Fruit fly (Drosophila melanogaster) whole organism, embryonic: ENCODE measurements around the gene Lamtor4.
A peak's percentile ranks its signal among the peaks of the same experiment; 100 is the strongest.

Experiments used
- B-H2 ChIP-seq: fragments of 200-800 bp; sonication (Bioruptor generic); optimal IDR thresholded peaks from 2 replicates; lab custom pipeline; 2018; ENCODE audit warnings: missing biosample characterization, mild to moderate bottlenecking, missing genetic modification characterization
- CG11247 ChIP-seq: fragments of 200-800 bp; sonication (Bioruptor generic); IDR thresholded peaks from 2 replicates; pipeline ENCODE4 v1.3.6; 2022; ENCODE audit warnings: missing biosample characterization, missing genetic modification characterization
- CG12769 ChIP-seq: fragments of 200-800 bp; sonication (Bioruptor generic); optimal IDR thresholded peaks from 2 replicates; lab custom pipeline; 2019; ENCODE audit warnings: missing biosample characterization, mild to moderate bottlenecking, missing genetic modification characterization, moderate library complexity
- CG14441 ChIP-seq: fragments of 200-800 bp; sonication (Bioruptor generic); IDR thresholded peaks from 2 replicates; pipeline ENCODE4 v1.3.6; 2022; ENCODE audit warnings: missing biosample characterization, missing genetic modification characterization
- CG14965 ChIP-seq: fragments of 200-800 bp; sonication (Bioruptor generic); optimal IDR thresholded peaks from 2 replicates; lab custom pipeline; 2016; ENCODE audit warnings: missing biosample characterization, missing genetic modification characterization, borderline replicate concordance
- CG15479 ChIP-seq: fragments of 200-800 bp; sonication (Bioruptor generic); optimal IDR thresholded peaks from 3 replicates; lab custom pipeline; 2019; ENCODE audit warnings: missing biosample characterization, mild to moderate bottlenecking, missing genetic modification characterization, moderate library complexity
- CG15696 ChIP-seq: fragments of 200-800 bp; sonication (Bioruptor generic); optimal IDR thresholded peaks from 2 replicates; lab custom pipeline; 2019; ENCODE audit warnings: missing biosample characterization, mild to moderate bottlenecking, missing genetic modification characterization, moderate library complexity
- CG17612 ChIP-seq: fragments of 200-800 bp; sonication (Bioruptor generic); IDR thresholded peaks from 2 replicates; pipeline ENCODE4 v1.3.6; 2022; ENCODE audit warnings: missing biosample characterization, missing genetic modification characterization
- CG31365 ChIP-seq: fragments of 200-800 bp; sonication (Bioruptor generic); optimal IDR thresholded peaks from 2 replicates; lab custom pipeline; 2018; ENCODE audit warnings: missing biosample characterization, mild to moderate bottlenecking, missing genetic modification characterization
- CG33557 ChIP-seq: fragments of 200-800 bp; sonication (Bioruptor generic); optimal IDR thresholded peaks from 2 replicates; lab custom pipeline; 2019; ENCODE audit warnings: missing biosample characterization, mild to moderate bottlenecking, missing genetic modification characterization, moderate library complexity
- CG4820 ChIP-seq: fragments of 200-800 bp; sonication (Bioruptor generic); optimal IDR thresholded peaks from 3 replicates; lab custom pipeline; 2016; ENCODE audit warnings: missing biosample characterization, missing genetic modification characterization
- CG6175 ChIP-seq: fragments of 200-800 bp; sonication (Bioruptor generic); IDR thresholded peaks from 3 replicates; pipeline ENCODE4 v1.3.6; 2022; ENCODE audit warnings: missing biosample characterization, missing genetic modification characterization
- CG6254 ChIP-seq: fragments of 200-800 bp; sonication (Bioruptor generic); optimal IDR thresholded peaks from 3 replicates; lab custom pipeline; 2017; ENCODE audit warnings: mild to moderate bottlenecking, missing biosample characterization, missing genetic modification reagents, missing genetic modification characterization
- CG7745 ChIP-seq: fragments of 200-800 bp; sonication (Bioruptor generic); optimal IDR thresholded peaks from 2 replicates; lab custom pipeline; 2018; ENCODE audit warnings: missing biosample characterization, mild to moderate bottlenecking, missing genetic modification characterization, moderate library complexity
- CG8290 ChIP-seq, 3 experiments: fragments of 200-800 bp; sonication (Bioruptor generic); optimal IDR thresholded peaks; 2 replicates each; lab custom pipeline; 2016 to 2019; ENCODE audit warnings: missing biosample characterization in 3 of 3, missing genetic modification characterization in 3 of 3, mild to moderate bottlenecking in 2 of 3, moderate library complexity in 1 of 3
- CG8388 ChIP-seq: fragments of 200-800 bp; sonication (Bioruptor generic); optimal IDR thresholded peaks from 2 replicates; lab custom pipeline; 2019; ENCODE audit warnings: missing biosample characterization, mild to moderate bottlenecking, missing genetic modification characterization, moderate library complexity
- CG9215 ChIP-seq: fragments of 200-800 bp; sonication (Bioruptor generic); IDR thresholded peaks from 2 replicates; pipeline ENCODE4 v1.3.6; 2022; ENCODE audit warnings: missing biosample characterization, missing genetic modification characterization
- CG9609 ChIP-seq: fragments of 200-800 bp; sonication (Bioruptor generic); optimal IDR thresholded peaks from 3 replicates; lab custom pipeline; 2016; ENCODE audit warnings: missing biosample characterization, missing genetic modification characterization
- Dip2 ChIP-seq: fragments of 200-800 bp; sonication (Bioruptor generic); IDR thresholded peaks from 2 replicates; pipeline ENCODE4 v1.3.6; 2022; ENCODE audit warnings: missing biosample characterization, missing genetic modification characterization
- Dll ChIP-seq: fragments of 200-800 bp; sonication (Bioruptor generic); IDR thresholded peaks from 4 replicates; pipeline ENCODE4 v1.3.6; 2022; ENCODE audit warnings: missing biosample characterization, missing genetic modification characterization; ENCODE audit not compliant: partially characterized antibody
- Doc2 ChIP-seq: fragments of 200-800 bp; sonication (Bioruptor generic); IDR thresholded peaks from 2 replicates; pipeline ENCODE4 v1.3.6; 2022; ENCODE audit warnings: missing biosample characterization, missing genetic modification characterization
- Fer2 ChIP-seq: fragments of 200-800 bp; sonication (Bioruptor generic); optimal IDR thresholded peaks from 2 replicates; lab custom pipeline; 2018; ENCODE audit warnings: missing biosample characterization, mild to moderate bottlenecking, missing genetic modification characterization, moderate library complexity
- Gsc ChIP-seq: fragments of 200-800 bp; sonication (Bioruptor generic); IDR thresholded peaks from 2 replicates; pipeline ENCODE4 v1.3.6; 2022; ENCODE audit warnings: missing biosample characterization, missing genetic modification characterization
- HmgD ChIP-seq: fragments of 200-800 bp; sonication (Bioruptor generic); optimal IDR thresholded peaks from 3 replicates; lab custom pipeline; 2016; ENCODE audit warnings: missing biosample characterization, missing genetic modification characterization
- Lpt ChIP-seq: fragments of >200 bp; optimal IDR thresholded peaks from 2 replicates; lab custom pipeline; 2018; ENCODE audit warnings: missing biosample characterization, missing genetic modification characterization
- Mrtf ChIP-seq: fragments of 200-800 bp; sonication (Bioruptor generic); IDR thresholded peaks from 3 replicates; pipeline ENCODE4 v1.3.6; 2022; ENCODE audit warnings: missing biosample characterization, missing genetic modification characterization
- Pdp1 ChIP-seq, 2 experiments: fragments of 200-800 bp; sonication (Bioruptor generic); optimal IDR thresholded peaks; 3 replicates each; lab custom pipeline; 2016; ENCODE audit warnings: missing biosample characterization in 2 of 2, missing genetic modification characterization in 2 of 2, mild to moderate bottlenecking in 1 of 2, moderate library complexity in 1 of 2
- Poxn ChIP-seq: fragments of 200-800 bp; sonication (Bioruptor generic); IDR thresholded peaks from 2 replicates; pipeline ENCODE4 v1.3.6; 2022; ENCODE audit warnings: missing biosample characterization, missing genetic modification characterization
- Ptx1 ChIP-seq: fragments of 200-800 bp; sonication (Bioruptor generic); IDR thresholded peaks from 2 replicates; pipeline ENCODE4 v1.3.6; 2022; ENCODE audit warnings: missing biosample characterization, missing genetic modification characterization
- Side ChIP-seq: fragments of 200-800 bp; sonication (Bioruptor generic); optimal IDR thresholded peaks from 2 replicates; lab custom pipeline; 2016; ENCODE audit warnings: missing biosample characterization, missing genetic modification characterization
- ato ChIP-seq: fragments of 200-800 bp; sonication (Bioruptor generic); IDR thresholded peaks from 2 replicates; pipeline ENCODE4 v1.3.6; 2022; ENCODE audit warnings: missing biosample characterization, missing genetic modification characterization; ENCODE audit not compliant: partially characterized antibody
- cad ChIP-seq: fragments of >200 bp; optimal IDR thresholded peaks from 2 replicates; lab custom pipeline; 2017; ENCODE audit warnings: missing biosample characterization, missing genetic modification characterization
- caup ChIP-seq: fragments of 200-800 bp; sonication (Bioruptor generic); optimal IDR thresholded peaks from 3 replicates; lab custom pipeline; 2017; ENCODE audit warnings: missing biosample characterization, mild to moderate bottlenecking, missing genetic modification characterization, moderate library complexity; ENCODE audit not compliant: severe bottlenecking
- ci ChIP-seq: fragments of 200-800 bp; sonication (Bioruptor generic); IDR thresholded peaks from 3 replicates; pipeline ENCODE4 v1.3.6; 2022; ENCODE audit warnings: missing biosample characterization, missing genetic modification characterization
- corto ChIP-seq: fragments of 200-800 bp; sonication (Bioruptor generic); optimal IDR thresholded peaks from 2 replicates; lab custom pipeline; 2016; ENCODE audit warnings: missing biosample characterization, mild to moderate bottlenecking, missing genetic modification characterization, moderate library complexity
- crc ChIP-seq: fragments of 200-800 bp; sonication (Bioruptor generic); optimal IDR thresholded peaks from 2 replicates; lab custom pipeline; 2016; ENCODE audit warnings: missing biosample characterization, missing genetic modification characterization
- en ChIP-seq: fragments of 200-800 bp; sonication (Bioruptor generic); optimal IDR thresholded peaks from 2 replicates; lab custom pipeline; 2016; ENCODE audit warnings: missing biosample characterization, missing genetic modification characterization
- gcm ChIP-seq: fragments of 200-800 bp; sonication (Bioruptor generic); optimal IDR thresholded peaks from 2 replicates; lab custom pipeline; 2019; ENCODE audit warnings: missing biosample characterization, mild to moderate bottlenecking, missing genetic modification characterization, moderate library complexity
- gro ChIP-seq: fragments of 200-800 bp; sonication (Bioruptor generic); optimal IDR thresholded peaks from 2 replicates; lab custom pipeline; 2016; ENCODE audit warnings: missing biosample characterization, missing genetic modification characterization
- lmd ChIP-seq: fragments of 200-800 bp; sonication (Bioruptor generic); IDR thresholded peaks from 2 replicates; pipeline ENCODE4 v1.3.6; 2022; ENCODE audit warnings: missing biosample characterization, missing genetic modification characterization
- oc ChIP-seq: fragments of 200-800 bp; sonication (Bioruptor generic); optimal IDR thresholded peaks from 2 replicates; lab custom pipeline; 2018; ENCODE audit warnings: missing biosample characterization, mild to moderate bottlenecking, missing genetic modification characterization, moderate library complexity
- odd ChIP-seq: fragments of 200-800 bp; sonication (Bioruptor generic); optimal IDR thresholded peaks from 2 replicates; lab custom pipeline; 2017; ENCODE audit warnings: missing biosample characterization, mild to moderate bottlenecking, missing genetic modification characterization
- otp ChIP-seq: fragments of 200-800 bp; sonication (Bioruptor generic); IDR thresholded peaks from 3 replicates; pipeline ENCODE4, ENCODE4 v1.3.6; 2022; ENCODE audit warnings: missing biosample characterization, missing genetic modification characterization
- pfk ChIP-seq: fragments of 200-800 bp; sonication (Bioruptor generic); optimal IDR thresholded peaks from 2 replicates; lab custom pipeline; 2018; ENCODE audit warnings: missing biosample characterization, mild to moderate bottlenecking, missing genetic modification characterization, moderate library complexity
- pum ChIP-seq: fragments of 200-800 bp; sonication (Bioruptor generic); optimal IDR thresholded peaks from 2 replicates; lab custom pipeline; 2016; ENCODE audit warnings: missing biosample characterization, missing genetic modification characterization
- repo ChIP-seq: fragments of 200-800 bp; sonication (Bioruptor generic); optimal IDR thresholded peaks from 2 replicates; lab custom pipeline; 2016; ENCODE audit warnings: missing biosample characterization, missing genetic modification characterization
- rib ChIP-seq: fragments of 200-800 bp; sonication (Bioruptor generic); IDR thresholded peaks from 2 replicates; pipeline ENCODE4 v1.3.6; 2022; ENCODE audit warnings: missing biosample characterization, missing genetic modification characterization
- row ChIP-seq: fragments of 200-800 bp; sonication (Bioruptor generic); IDR thresholded peaks from 3 replicates; pipeline ENCODE4 v1.3.6; 2022; ENCODE audit warnings: missing biosample characterization, missing genetic modification characterization
- ssp ChIP-seq: fragments of 200-800 bp; sonication (Bioruptor generic); IDR thresholded peaks from 2 replicates; pipeline ENCODE4 v1.3.6; 2022; ENCODE audit warnings: missing biosample characterization, missing genetic modification characterization
- tup ChIP-seq: fragments of 200-800 bp; sonication (Bioruptor generic); optimal IDR thresholded peaks from 2 replicates; lab custom pipeline; 2016; ENCODE audit warnings: missing biosample characterization, mild to moderate bottlenecking, missing genetic modification characterization, moderate library complexity
- usp ChIP-seq: fragments of >200 bp; optimal IDR thresholded peaks from 2 replicates; lab custom pipeline; 2017; ENCODE audit warnings: missing biosample characterization, missing genetic modification characterization

The Lamtor4 gene

DNA sequence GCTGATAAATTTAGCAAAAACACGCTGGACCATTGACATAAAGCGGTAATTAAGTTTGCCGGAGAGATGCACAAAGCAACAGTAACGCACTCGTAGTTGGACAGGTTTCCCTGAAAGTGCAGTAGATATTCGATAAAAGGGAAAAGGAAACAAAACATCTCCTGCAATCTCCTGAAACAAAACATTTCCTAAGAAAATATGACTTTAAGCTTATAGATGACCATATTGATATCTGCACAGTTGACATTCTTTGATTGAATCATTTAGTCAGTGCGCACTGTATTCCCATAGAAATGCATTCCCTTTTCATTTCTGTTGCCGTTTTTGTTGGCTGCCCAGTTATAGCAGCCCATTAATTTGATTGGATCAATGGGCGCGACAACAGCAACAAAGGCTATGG lies 43.9 kb upstream of the Lamtor4 start (continued):
- TF ChIP-seq ci = peak; percentile 92
- TF ChIP-seq usp = no peak
- peak; percentile 60 for TF ChIP-seq row (GFP tag; lab: Robert Waterston, UW)
- no peak for TF ChIP-seq Dip2 (GFP tag; lab: Robert Waterston, UW)
- TF ChIP-seq pum (GFP tag; lab: Kevin White, UChicago) = peak; percentile 20
- no peak for TF ChIP-seq Lpt
- no peak for TF ChIP-seq HmgD (GFP tag; lab: Kevin White, UChicago)
- peak; percentile 36; the same call in 1 of the 2 replicates for TF ChIP-seq Ptx1 (GFP tag; lab: Robert Waterston, UW)
- no peak for TF ChIP-seq Fer2 (tag; lab: Kevin White, UChicago)
- TF ChIP-seq CG33557 (GFP tag; lab: Kevin White, UChicago) = peak; percentile 60
- no peak for TF ChIP-seq CG14965 (GFP tag; lab: Kevin White, UChicago)
- peak; percentile 61 for TF ChIP-seq CG8388 (GFP tag; lab: Kevin White, UChicago)
- peak; percentile 79 for TF ChIP-seq oc (tag; lab: Kevin White, UChicago)
- TF ChIP-seq Doc2 (GFP tag; lab: Robert Waterston, UW) = no peak
- no peak for TF ChIP-seq ato (GFP tag; lab: Robert Waterston, UW)
- TF ChIP-seq caup (GFP tag; lab: Kevin White, UChicago) = no peak
- TF ChIP-seq CG11247 (GFP tag; lab: Robert Waterston, UW) = no peak
- no peak for TF ChIP-seq ssp (GFP tag; lab: Robert Waterston, UW)
- TF ChIP-seq pfk (GFP tag; lab: Kevin White, UChicago) = no peak
- no peak for TF ChIP-seq CG15479 (GFP tag; lab: Kevin White, UChicago)
- no peak for TF ChIP-seq CG17612
- TF ChIP-seq CG14441 (GFP tag; lab: Robert Waterston, UW) = no peak
- TF ChIP-seq tup (GFP tag; lab: Kevin White, UChicago) = peak; percentile 42
- TF ChIP-seq Poxn = no peak
- peak; percentile 59 for TF ChIP-seq CG15696
- no peak for TF ChIP-seq CG31365 (tag; lab: Kevin White, UChicago)
- no peak for TF ChIP-seq corto (GFP tag; lab: Kevin White, UChicago)
- TF ChIP-seq lmd (GFP tag; lab: Robert Waterston, UW) = peak; percentile 66
- no peak for TF ChIP-seq B-H2 (GFP tag; lab: Kevin White, UChicago)
- TF ChIP-seq CG4820 = peak; percentile 25
- peak in 1 of 2 experiments; percentile 47 for TF ChIP-seq Pdp1 (GFP tag; optimal IDR thresholded peaks at IDR 0.05; lab: Kevin White, UChicago)
- peak; percentile 76 for TF ChIP-seq otp
- no peak for TF ChIP-seq CG8290 (GFP tag; optimal IDR thresholded peaks at IDR 0.05; lab: Kevin White, UChicago)
- TF ChIP-seq CG8290 (tag; optimal IDR thresholded peaks at IDR 0.05; lab: Kevin White, UChicago) = peak in 1 of 2 experiments; percentile 44
- peak; percentile 34 for TF ChIP-seq gcm (GFP tag; lab: Kevin White, UChicago)
- peak; percentile 36 for TF ChIP-seq CG9609 (GFP tag; lab: Kevin White, UChicago)
- TF ChIP-seq cad (GFP tag; lab: Kevin White, UChicago) = no peak
- TF ChIP-seq odd (GFP tag; lab: Kevin White, UChicago) = no peak
- TF ChIP-seq gro (GFP tag; lab: Kevin White, UChicago) = no peak
- TF ChIP-seq Dll (GFP tag; lab: Robert Waterston, UW) = no peak
- no peak for TF ChIP-seq rib
- TF ChIP-seq Gsc (GFP tag; lab: Robert Waterston, UW) = peak; percentile 42; the same call in 1 of the 2 replicates
- no peak for TF ChIP-seq CG6175 (GFP tag; lab: Robert Waterston, UW)
- TF ChIP-seq CG7745 (tag; lab: Kevin White, UChicago) = no peak
- TF ChIP-seq Mrtf = no peak; the same call in 2 of the 3 replicates
- no peak for TF ChIP-seq CG6254 (GFP tag; lab: Kevin White, UChicago)
- TF ChIP-seq crc = no peak
- peak; percentile 34; the same call in 1 of the 2 replicates for TF ChIP-seq CG9215 (GFP tag; lab: Robert Waterston, UW)
- TF ChIP-seq Side (GFP tag; lab: Kevin White, UChicago) = no peak
- no peak for TF ChIP-seq repo
- peak; percentile 39 for TF ChIP-seq CG12769 (tag; lab: Kevin White, UChicago)
- TF ChIP-seq en = no peak
